Worm (Caenorhabditis elegans) whole organism, L1 larva: ENCODE data around the gene F07G6.2.

Experiments used
- C04F5.9 ChIP-seq: sonication (generic microtip); optimal IDR thresholded peaks from 2 replicates; lab custom pipeline; 2016; ENCODE audit warnings: missing genetic modification characterization, missing compliant biosample characterization
- C16A3.4 ChIP-seq: fragments of 150-350 bp; optimal IDR thresholded peaks from 2 replicates; lab custom pipeline; 2014; ENCODE audit warnings: missing biosample characterization, missing genetic modification characterization
- aly-2 ChIP-seq: fragments of 150-350 bp; optimal IDR thresholded peaks from 2 replicates; lab custom pipeline; 2014; ENCODE audit warnings: missing biosample characterization, missing genetic modification characterization
- ama-1 ChIP-seq: fragments of 150-350 bp; optimal IDR thresholded peaks from 2 replicates; lab custom pipeline; 2014
- ceh-88 ChIP-seq: fragments of 200-800 bp; sonication (Bioruptor generic); IDR thresholded peaks from 2 replicates; pipeline ENCODE4 v1.3.6; 2022; ENCODE audit warnings: missing genetic modification characterization, missing compliant biosample characterization
- ceh-90 ChIP-seq: sonication (generic microtip); optimal IDR thresholded peaks from 2 replicates; lab custom pipeline; 2016; ENCODE audit warnings: missing genetic modification characterization, missing compliant biosample characterization
- dsc-1 ChIP-seq: sonication (generic microtip); optimal IDR thresholded peaks from 2 replicates; lab custom pipeline; 2016; ENCODE audit warnings: mild to moderate bottlenecking, missing genetic modification characterization, missing compliant biosample characterization
- egl-13 ChIP-seq: sonication (generic microtip); optimal IDR thresholded peaks from 2 replicates; lab custom pipeline; 2016; ENCODE audit warnings: missing genotype, missing genetic modification reagents, missing genetic modification characterization, missing compliant biosample characterization
- elt-2 ChIP-seq: sonication (generic microtip); optimal IDR thresholded peaks from 2 replicates; lab custom pipeline; 2016; ENCODE audit warnings: missing genetic modification characterization, mild to moderate bottlenecking, inconsistent platforms, missing compliant biosample characterization, missing genetic modification reagents
- ets-5 ChIP-seq: fragments of 200-800 bp; sonication (Bioruptor generic); IDR thresholded peaks from 2 replicates; pipeline ENCODE4 v1.3.6; 2022; ENCODE audit warnings: missing genetic modification characterization, missing compliant biosample characterization
- fkh-10 ChIP-seq: sonication (generic microtip); optimal IDR thresholded peaks from 2 replicates; lab custom pipeline; 2017; ENCODE audit warnings: missing biosample characterization, missing genetic modification reagents, missing genetic modification characterization
- fkh-8 ChIP-seq: sonication (generic microtip); optimal IDR thresholded peaks from 2 replicates; lab custom pipeline; 2016; ENCODE audit warnings: mild to moderate bottlenecking, missing genetic modification characterization, missing compliant biosample characterization
- fos-1 ChIP-seq: fragments of 150-350 bp; optimal IDR thresholded peaks from 2 replicates; lab custom pipeline; 2014; ENCODE audit warnings: missing biosample characterization, missing genetic modification characterization
- grh-1 ChIP-seq: fragments of 200-800 bp; sonication (Bioruptor generic); IDR thresholded peaks from 2 replicates; pipeline ENCODE4 v1.3.6; 2022; ENCODE audit warnings: missing genetic modification reagents, missing genetic modification characterization, missing compliant biosample characterization
- hpl-2 ChIP-seq: fragments of 150-350 bp; optimal IDR thresholded peaks from 2 replicates; lab custom pipeline; 2014; ENCODE audit warnings: missing biosample characterization, missing genetic modification reagents, missing genetic modification characterization
- irx-1 ChIP-seq: sonication (generic microtip); optimal IDR thresholded peaks from 2 replicates; lab custom pipeline; 2016; ENCODE audit warnings: missing genetic modification characterization, missing compliant biosample characterization
- isw-1 ChIP-seq: fragments of 200-800 bp; sonication (Bioruptor generic); IDR thresholded peaks from 2 replicates; pipeline ENCODE4 v1.3.6; 2022; ENCODE audit warnings: missing genetic modification characterization, missing compliant biosample characterization
- lir-3 ChIP-seq: sonication (generic microtip); optimal IDR thresholded peaks from 2 replicates; lab custom pipeline; 2016; ENCODE audit warnings: mild to moderate bottlenecking, missing genetic modification characterization, moderate library complexity, missing compliant biosample characterization; ENCODE audit not compliant: poor library complexity
- mdl-1 ChIP-seq, 2 experiments: fragments of 150-350 bp; optimal IDR thresholded peaks; 2 replicates each; lab custom pipeline; 2014 to 2017; ENCODE audit warnings: missing biosample characterization in 2 of 2, missing genetic modification characterization in 2 of 2, inconsistent platforms in 1 of 2
- nhr-12 ChIP-seq: sonication (generic microtip); optimal IDR thresholded peaks from 2 replicates; lab custom pipeline; 2017; ENCODE audit warnings: missing biosample characterization, missing genetic modification characterization
- nhr-20 ChIP-seq: sonication (generic microtip); optimal IDR thresholded peaks from 2 replicates; lab custom pipeline; 2016; ENCODE audit warnings: mild to moderate bottlenecking, missing genetic modification characterization, missing compliant biosample characterization
- nhr-237 ChIP-seq: fragments of 150-350 bp; optimal IDR thresholded peaks from 2 replicates; lab custom pipeline; 2014; ENCODE audit warnings: missing biosample characterization, missing genetic modification characterization
- nhr-28 ChIP-seq: fragments of 150-350 bp; optimal IDR thresholded peaks from 2 replicates; lab custom pipeline; 2014; ENCODE audit warnings: missing biosample characterization, missing genetic modification characterization
- nhr-77 ChIP-seq: fragments of 150-350 bp; optimal IDR thresholded peaks from 2 replicates; lab custom pipeline; 2014; ENCODE audit warnings: missing biosample characterization, missing genetic modification characterization
- nhr-84 ChIP-seq: sonication (generic microtip); optimal IDR thresholded peaks from 2 replicates; lab custom pipeline; 2017; ENCODE audit warnings: missing biosample characterization, missing genetic modification characterization
- nhr-85 ChIP-seq: sonication (generic microtip); peaks from one replicate; lab custom pipeline; 2016; ENCODE audit warnings: missing genetic modification characterization, inconsistent platforms, missing compliant biosample characterization
- nhr-90 ChIP-seq: sonication (generic microtip); optimal IDR thresholded peaks from 2 replicates; lab custom pipeline; 2016; ENCODE audit warnings: mild to moderate bottlenecking, missing genetic modification characterization, missing compliant biosample characterization; ENCODE audit not compliant: poor library complexity
- pag-3 ChIP-seq: sonication (generic microtip); optimal IDR thresholded peaks from 2 replicates; lab custom pipeline; 2017; ENCODE audit warnings: missing genetic modification characterization, mild to moderate bottlenecking, missing compliant biosample characterization, antibody characterized with exemption, borderline replicate concordance; ENCODE audit not compliant: insufficient read depth
- rnt-1 ChIP-seq: sonication (generic microtip); optimal IDR thresholded peaks from 2 replicates; lab custom pipeline; 2016; ENCODE audit warnings: mild to moderate bottlenecking, missing genetic modification characterization, moderate library complexity, missing compliant biosample characterization
- skn-1 ChIP-seq: fragments of 150-350 bp; optimal IDR thresholded peaks from 2 replicates; lab custom pipeline; 2014; ENCODE audit warnings: missing biosample characterization, missing genetic modification characterization
- snpc-4 ChIP-seq: fragments of 150-350 bp; optimal IDR thresholded peaks from 2 replicates; lab custom pipeline; 2014; ENCODE audit warnings: missing biosample characterization, missing genetic modification characterization
- snu-23 ChIP-seq: sonication (generic microtip); optimal IDR thresholded peaks from 2 replicates; lab custom pipeline; 2016; ENCODE audit warnings: missing genetic modification characterization, missing compliant biosample characterization
- sptf-1 ChIP-seq: fragments of 150-350 bp; optimal IDR thresholded peaks from 2 replicates; lab custom pipeline; 2014; ENCODE audit warnings: missing biosample characterization, missing genetic modification characterization
- swsn-7 ChIP-seq: sonication (generic microtip); optimal IDR thresholded peaks from 2 replicates; lab custom pipeline; 2016; ENCODE audit warnings: missing genetic modification characterization, missing compliant biosample characterization
- tbx-2 ChIP-seq: sonication (generic microtip); optimal IDR thresholded peaks from 2 replicates; lab custom pipeline; 2016; ENCODE audit warnings: missing genetic modification characterization, missing compliant biosample characterization
- tlp-1 ChIP-seq: fragments of 150-350 bp; optimal IDR thresholded peaks from 2 replicates; lab custom pipeline; 2014; ENCODE audit warnings: missing biosample characterization, missing genetic modification characterization
- unc-62 ChIP-seq: fragments of 150-350 bp; optimal IDR thresholded peaks from 2 replicates; lab custom pipeline; 2014; ENCODE audit warnings: missing biosample characterization, missing genetic modification reagents, missing genetic modification characterization
- unc-86 ChIP-seq: sonication (generic microtip); optimal IDR thresholded peaks from 2 replicates; lab custom pipeline; 2016; ENCODE audit warnings: missing genetic modification characterization, missing compliant biosample characterization
- xbp-1 ChIP-seq: sonication (generic microtip); optimal IDR thresholded peaks from 2 replicates; lab custom pipeline; 2016; ENCODE audit warnings: missing genetic modification characterization, missing compliant biosample characterization
- ztf-11 ChIP-seq, 2 experiments: sonication (generic microtip); optimal IDR thresholded peaks; 2 replicates each; lab custom pipeline; 2016 to 2017; ENCODE audit warnings: missing genetic modification characterization in 2 of 2, missing biosample characterization in 1 of 2, missing compliant biosample characterization in 1 of 2
- ztf-4 ChIP-seq: fragments of 150-350 bp; optimal IDR thresholded peaks from 2 replicates; lab custom pipeline; 2014; ENCODE audit warnings: missing biosample characterization, missing genetic modification characterization

The F07G6.2 gene

DNA sequence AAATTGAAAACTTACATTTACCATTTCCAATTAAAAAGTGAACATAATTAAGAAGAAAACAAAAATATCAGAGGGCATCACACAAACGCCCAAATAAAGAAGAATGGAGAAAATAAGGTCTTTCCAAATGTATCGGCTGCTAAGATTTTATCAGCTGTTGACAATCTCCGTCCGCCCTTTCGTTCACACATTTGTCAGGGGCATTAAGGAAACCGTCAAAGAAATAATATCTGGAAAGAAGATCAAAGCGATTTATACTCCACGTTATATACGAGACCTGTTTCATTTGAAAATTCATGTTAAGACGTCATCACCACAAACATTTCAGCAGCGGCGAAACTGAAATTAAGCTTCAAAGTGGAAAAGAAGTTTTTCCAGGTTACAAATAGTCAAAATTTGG lies 14.6 kb upstream of the F07G6.2 start, which contains the start of gene fbxa-52:
Gene fbxa-52, minus strand, starts transcription at position 101 of the 400 bp plus-strand sequence.
- TF ChIP-seq snu-23 (GFP tag; lab: Kevin White, UChicago) (no peak), xbp-1 (tag; lab: Kevin White, UChicago) (no peak), irx-1 (tag; lab: Kevin White, UChicago) (no peak), unc-86 (tag; lab: Kevin White, UChicago) (no peak), isw-1 (no peak), ztf-11 (tag; optimal IDR thresholded peaks at IDR 0.05; lab: Kevin White, UChicago) (no peak), C04F5.9 (tag; lab: Kevin White, UChicago) (no peak), nhr-85 (tag; lab: Kevin White, UChicago) (no peak), rnt-1 (no peak), dsc-1 (tag; lab: Kevin White, UChicago) (no peak), ceh-90 (tag; lab: Kevin White, UChicago) (no peak), snpc-4 (tag; lab: Kevin White, UChicago) (no peak), skn-1 (tag; lab: Kevin White, UChicago) (no peak), nhr-84 (tag; lab: Kevin White, UChicago) (no peak)
- TF ChIP-seq, all 84 proteins: peak for 0

DNA sequence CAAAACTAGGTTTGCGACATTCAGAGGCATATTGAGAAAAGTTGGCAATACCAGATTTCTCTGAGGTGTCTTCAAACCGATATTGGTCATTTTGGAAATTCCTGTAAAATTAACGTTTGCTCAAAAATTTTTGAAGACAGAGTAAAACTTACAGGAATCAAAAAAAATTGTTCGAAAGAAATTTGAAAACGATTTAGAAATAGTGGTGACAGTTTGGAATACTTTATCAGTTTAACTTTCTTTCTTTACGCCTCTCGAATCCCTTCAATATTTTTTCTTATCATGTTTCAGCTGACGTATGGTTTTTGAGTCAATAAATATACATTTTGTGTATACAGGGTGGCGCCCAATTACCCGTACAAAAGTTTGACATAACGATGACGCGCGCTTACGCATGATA lies 8.7 kb upstream of the F07G6.2 start, which contains the start of gene fbxa-53:
Gene fbxa-53, minus strand, starts transcription at position 101 of the 400 bp plus-strand sequence.
- TF ChIP-seq nhr-90 (tag; lab: Kevin White, UChicago): no peak
- TF ChIP-seq ets-5: no peak
- no peak for TF ChIP-seq elt-2 (tag; lab: Kevin White, UChicago)
- no peak for TF ChIP-seq dsc-1 (tag; lab: Kevin White, UChicago)
- TF ChIP-seq, all 84 proteins: peak for 0

DNA sequence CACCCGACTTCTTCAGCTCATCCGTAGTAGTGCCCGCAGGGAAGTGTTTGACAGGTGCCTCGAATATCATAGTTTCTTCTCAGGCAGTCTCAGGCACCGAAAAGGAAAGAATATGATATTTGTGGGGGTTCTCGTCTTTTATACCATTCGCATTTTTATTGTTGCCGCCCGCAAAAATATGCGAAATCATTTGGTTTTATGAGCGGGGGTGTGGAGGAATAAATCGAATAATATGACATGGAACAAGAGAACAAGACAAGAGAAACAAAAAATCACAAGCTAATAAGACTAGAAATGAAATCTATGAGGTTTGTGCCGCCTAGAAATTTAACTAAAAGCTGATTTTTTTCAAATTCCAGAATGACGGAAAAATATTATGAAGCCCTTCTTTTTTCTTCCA lies 6.8 kb upstream of the F07G6.2 start, which contains the start of gene F07G6.8:
Gene F07G6.8, minus strand, starts transcription at position 101 of the 400 bp plus-strand sequence.
- TF ChIP-seq tbx-2 (tag; lab: Kevin White, UChicago): no peak

DNA sequence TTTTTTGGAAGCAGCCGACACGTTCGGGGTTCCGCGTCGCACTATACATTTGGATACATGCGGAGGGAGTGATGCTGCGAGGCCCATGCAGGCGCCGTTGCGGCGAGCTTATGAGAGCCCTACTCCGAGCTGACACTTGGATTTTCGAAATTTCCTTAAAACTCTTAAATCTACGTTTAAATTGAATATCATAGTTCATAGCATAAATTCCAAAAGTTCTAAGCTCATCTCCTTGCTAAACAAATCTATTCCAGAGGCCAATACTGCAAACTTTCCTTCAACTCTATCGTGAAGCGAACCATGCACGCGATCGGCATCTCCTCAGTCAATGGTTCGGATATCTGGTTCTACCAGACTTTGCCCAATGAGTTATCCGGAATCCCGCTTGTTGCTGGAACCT lies 2.4 kb downstream of the F07G6.2 start, which contains the start of gene dgn-3:
Gene dgn-3, plus strand, starts transcription at position 301 of the 400 bp plus-strand sequence.
- TF ChIP-seq ama-1 (no peak), pag-3 (no peak), sptf-1 (no peak), fkh-10 (no peak)

DNA sequence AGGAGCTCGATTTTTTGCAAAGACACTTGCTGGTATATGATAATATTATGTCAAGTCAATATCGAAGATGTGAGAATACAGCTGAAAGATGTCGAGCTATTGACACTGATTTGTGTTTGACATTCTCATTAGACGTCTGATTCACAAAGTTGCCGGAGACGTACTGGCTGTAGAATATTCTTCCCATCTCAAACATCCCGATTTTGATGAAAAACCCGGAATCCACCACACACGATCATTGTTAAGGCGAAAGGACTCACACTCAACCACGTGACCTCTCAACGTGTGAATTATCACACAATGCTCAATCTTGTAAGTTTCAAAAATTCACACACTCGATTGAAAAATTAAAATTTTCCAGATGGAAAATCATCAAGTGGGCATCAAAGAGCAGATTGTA lies 8.8 kb downstream of the F07G6.2 start, which contains the start of gene F07G6.12:
Gene F07G6.12, plus strand, starts transcription at position 301 of the 400 bp plus-strand sequence.
- TF ChIP-seq mdl-1 (tag; optimal IDR thresholded peaks at IDR 0.05; lab: Kevin White, UChicago) (no peak), tbx-2 (tag; lab: Kevin White, UChicago) (no peak), ceh-90 (tag; lab: Kevin White, UChicago) (no peak), sptf-1 (no peak), aly-2 (tag; lab: Kevin White, UChicago) (no peak), unc-86 (tag; lab: Kevin White, UChicago) (no peak), swsn-7 (tag; lab: Kevin White, UChicago) (no peak), nhr-237 (no peak), C16A3.4 (tag; lab: Kevin White, UChicago) (no peak), fkh-8 (tag; lab: Kevin White, UChicago) (no peak), hpl-2 (GFP tag; lab: Kevin White, UChicago) (no peak), irx-1 (tag; lab: Kevin White, UChicago) (no peak), grh-1 (no peak)

DNA sequence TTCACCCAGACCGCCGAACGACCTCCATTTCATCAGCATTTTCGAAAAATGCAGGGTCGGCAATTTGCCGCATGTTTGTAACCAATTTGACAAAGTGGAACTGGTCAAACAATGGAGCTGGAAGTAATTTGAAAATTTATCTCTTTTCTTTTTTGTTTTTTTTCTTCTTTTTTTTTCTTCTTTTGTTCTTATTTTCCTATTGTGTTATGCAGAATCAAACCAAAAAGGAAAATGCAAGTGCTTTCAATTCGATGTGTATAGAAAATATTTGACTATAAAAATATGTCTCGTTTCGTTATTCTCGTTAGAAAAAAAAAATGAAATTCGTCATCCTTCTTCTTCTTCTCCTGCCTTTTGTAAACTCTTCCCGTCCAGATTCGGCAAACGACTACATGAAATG lies 10.4 kb downstream of the F07G6.2 start, which contains the start of gene F07G6.10:
Gene F07G6.10, plus strand, starts transcription at position 301 of the 400 bp plus-strand sequence.
- no peak for TF ChIP-seq C16A3.4 (tag; lab: Kevin White, UChicago)
- TF ChIP-seq nhr-77 (tag; lab: Kevin White, UChicago): no peak
- no peak for TF ChIP-seq ceh-88 (GFP tag; lab: Robert Waterston, UW)
- no peak for TF ChIP-seq nhr-20 (tag; lab: Kevin White, UChicago)
- no peak for TF ChIP-seq nhr-28
- no peak for TF ChIP-seq isw-1
- TF ChIP-seq lir-3 (tag; lab: Kevin White, UChicago): no peak
- no peak for TF ChIP-seq nhr-12
- TF ChIP-seq unc-86 (tag; lab: Kevin White, UChicago): no peak
- TF ChIP-seq unc-62: no peak
- TF ChIP-seq irx-1 (tag; lab: Kevin White, UChicago): no peak
- TF ChIP-seq tlp-1 (tag; lab: Kevin White, UChicago): no peak
- TF ChIP-seq egl-13 (tag; lab: Kevin White, UChicago): no peak
- no peak for TF ChIP-seq ztf-11 (tag; optimal IDR thresholded peaks at IDR 0.05; lab: Kevin White, UChicago)
- TF ChIP-seq sptf-1: no peak
- TF ChIP-seq fos-1 (tag; lab: Kevin White, UChicago): no peak
- TF ChIP-seq ztf-4: no peak
